Worm (Caenorhabditis elegans) whole organism, L2 larva: Measurements from ENCODE around the gene F08F3.1.

Experiments used
- C34F6.9 ChIP-seq: fragments of 150-350 bp; optimal IDR thresholded peaks from 2 replicates; lab custom pipeline; 2014; ENCODE audit warnings: missing biosample characterization, missing genetic modification characterization
- ama-1 ChIP-seq: fragments of 150-350 bp; optimal IDR thresholded peaks from 2 replicates; lab custom pipeline; 2018; ENCODE audit warnings: inconsistent platforms
- elt-1 ChIP-seq: fragments of 150-350 bp; optimal IDR thresholded peaks from 2 replicates; lab custom pipeline; 2014; ENCODE audit warnings: missing biosample characterization, missing genetic modification characterization

ce11 chrV:5444037-5444436, 1.9 kb upstream of the F08F3.1 start:
- no peak for TF ChIP-seq ama-1
- TF ChIP-seq elt-1, result no peak
- TF ChIP-seq C34F6.9, result no peak
